Fruit fly (Drosophila melanogaster): ENCODE results near the gene Adhr.

Adhr gene

DNA sequence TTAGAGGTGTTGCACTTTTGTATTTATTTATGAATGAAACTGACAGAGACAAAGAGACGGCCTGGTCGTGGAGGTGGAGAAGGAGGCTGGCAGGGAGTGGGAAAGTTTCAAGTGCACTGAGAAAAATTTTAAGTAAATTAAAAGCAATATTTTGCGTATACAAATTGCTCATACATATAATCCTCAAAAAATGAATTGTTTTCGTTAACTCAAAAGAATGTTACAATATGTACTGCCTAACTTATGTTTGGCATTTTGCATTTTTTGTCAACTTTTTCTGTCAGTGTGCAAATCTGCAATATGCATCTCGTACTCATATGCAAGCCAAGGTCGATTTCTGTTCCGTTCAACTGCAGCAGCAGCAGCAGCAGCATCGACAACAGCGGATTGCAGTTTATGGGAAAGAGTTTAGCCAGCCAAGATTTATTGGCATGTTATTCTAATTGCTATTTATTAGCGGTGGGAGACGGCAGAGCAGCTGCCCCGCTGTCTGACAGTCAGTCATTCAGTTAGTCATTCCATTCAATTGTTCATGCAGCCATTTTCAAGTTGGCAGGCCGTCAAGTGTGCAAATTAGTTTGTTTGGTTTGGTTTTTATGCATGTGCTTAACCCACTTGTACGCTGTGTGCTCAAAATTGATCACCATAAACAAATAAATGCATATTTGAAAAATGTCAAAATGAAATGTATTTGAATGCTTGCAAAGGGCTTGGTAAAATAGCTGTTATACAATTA lies 15.8 kb downstream of the Adhr start (continued):
- TF ChIP-seq Sox100B (GFP tag; optimal IDR thresholded peaks at IDR 0.05): no peak
- TF ChIP-seq inv (GFP tag; IDR thresholded peaks at IDR 0.05; ENCODE audit: partially characterized antibody): no peak
- TF ChIP-seq NfI (GFP tag; optimal IDR thresholded peaks at IDR 0.05): no peak
- TF ChIP-seq HLH4C (GFP tag; IDR thresholded peaks at IDR 0.05; ENCODE audit: partially characterized antibody): no peak
- TF ChIP-seq gem (tag; optimal IDR thresholded peaks at IDR 0.05): peak; percentile 48
- TF ChIP-seq Atf-2 (GFP tag; optimal IDR thresholded peaks at IDR 0.05): no peak
- TF ChIP-seq gt (GFP tag; IDR thresholded peaks at IDR 0.05): no peak
- no peak for TF ChIP-seq grn (GFP tag; optimal IDR thresholded peaks at IDR 0.05)
- TF ChIP-seq slou (GFP tag; optimal IDR thresholded peaks at IDR 0.05): no peak
- no peak for TF ChIP-seq sima (GFP tag; optimal IDR thresholded peaks at IDR 0.05)
- no peak for TF ChIP-seq CG13624 (GFP tag; optimal IDR thresholded peaks at IDR 0.05)
- TF ChIP-seq dmrt99B (tag; optimal IDR thresholded peaks at IDR 0.05): peak; percentile 41
- TF ChIP-seq CG14710 (tag; optimal IDR thresholded peaks at IDR 0.05): peak; percentile 16
- no peak for TF ChIP-seq CG10209 (GFP tag; optimal IDR thresholded peaks at IDR 0.05)
- TF ChIP-seq CG3838 (GFP tag; optimal IDR thresholded peaks at IDR 0.05): no peak
- no peak for TF ChIP-seq CG13775 (GFP tag; optimal IDR thresholded peaks at IDR 0.05)
- TF ChIP-seq CG17361 (GFP tag; IDR thresholded peaks at IDR 0.05): 0 out of 3 replicates have a peak, but pooled peaks have one; percentile 20
- TF ChIP-seq lov (optimal IDR thresholded peaks at IDR 0.05): no peak
- TF ChIP-seq lov (GFP tag; IDR thresholded peaks at IDR 0.05): no peak
- no peak for TF ChIP-seq al (GFP tag; IDR thresholded peaks at IDR 0.05)
- peak; percentile 55 for TF ChIP-seq Med (GFP tag)
- TF ChIP-seq scrt (GFP tag; optimal IDR thresholded peaks at IDR 0.05): no peak
- no peak for TF ChIP-seq CG7556 (GFP tag; optimal IDR thresholded peaks at IDR 0.05)
- no peak for TF ChIP-seq dan (GFP tag; IDR thresholded peaks at IDR 0.05)
- TF ChIP-seq luna (GFP tag; optimal IDR thresholded peaks at IDR 0.05): no peak
- no peak for TF ChIP-seq CG4854 (GFP tag; optimal IDR thresholded peaks at IDR 0.05)
- TF ChIP-seq da (GFP tag; optimal IDR thresholded peaks at IDR 0.05): no peak
- no peak for TF ChIP-seq toy (GFP tag; IDR thresholded peaks at IDR 0.05)
- no peak for TF ChIP-seq CG16863 (GFP tag; optimal IDR thresholded peaks at IDR 0.05)
- TF ChIP-seq her (GFP tag; optimal IDR thresholded peaks at IDR 0.05): no peak
- TF ChIP-seq gfzf (GFP tag; optimal IDR thresholded peaks at IDR 0.05): no peak

DNA sequence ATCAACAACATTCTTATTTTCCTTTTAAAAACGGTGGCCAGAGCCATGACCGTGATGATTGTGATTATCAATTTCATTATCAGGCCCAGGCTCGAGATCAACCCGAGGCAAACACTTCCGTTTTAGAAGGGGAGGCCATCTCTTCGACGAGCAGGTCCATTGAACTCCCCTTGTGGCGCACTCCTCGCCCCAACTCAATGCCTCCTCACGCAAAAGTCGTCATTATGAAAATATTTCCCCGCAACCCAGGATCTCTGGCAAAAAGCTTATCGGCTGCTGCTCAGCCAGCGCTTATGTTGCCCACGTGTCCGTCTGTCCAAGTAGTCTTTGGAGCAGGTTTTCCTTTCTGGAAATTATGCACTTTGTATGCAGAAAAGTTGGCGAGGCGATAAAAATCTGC lies 17.4 kb downstream of the Adhr start:
- TF ChIP-seq Hsf (GFP tag; optimal IDR thresholded peaks at IDR 0.05) (no peak), Nf-YC (tag; optimal IDR thresholded peaks at IDR 0.05) (no peak), Fer1 (GFP tag; optimal IDR thresholded peaks at IDR 0.05) (no peak), kay (GFP tag; optimal IDR thresholded peaks at IDR 0.05) (no peak), Drgx (GFP tag; IDR thresholded peaks at IDR 0.05) (no peak), Dp (GFP tag; optimal IDR thresholded peaks at IDR 0.05) (no peak), HmgZ (tag; optimal IDR thresholded peaks at IDR 0.05) (no peak), Myb (GFP tag; optimal IDR thresholded peaks at IDR 0.05) (no peak), CG8944 (GFP tag; optimal IDR thresholded peaks at IDR 0.05) (no peak), nmo (GFP tag; optimal IDR thresholded peaks at IDR 0.05) (no peak), HmgD (GFP tag; optimal IDR thresholded peaks at IDR 0.05) (no peak), amos (GFP tag; IDR thresholded peaks at IDR 0.05; ENCODE audit: partially characterized antibody) (no peak), Ssrp (tag; optimal IDR thresholded peaks at IDR 0.05) (no peak), CG10366 (GFP tag; IDR thresholded peaks at IDR 0.05) (no peak), tx (GFP tag; optimal IDR thresholded peaks at IDR 0.05) (no peak), tin (GFP tag; optimal IDR thresholded peaks at IDR 0.05) (no peak), disco-r (GFP tag; optimal IDR thresholded peaks at IDR 0.05) (no peak), sqz (GFP tag; optimal IDR thresholded peaks at IDR 0.05) (no peak)
